Worm (Caenorhabditis elegans): Measurements from ENCODE around the gene such-1.

Gene such-1

ce11 chrIII:11510120-11510519 lies 13.4 kb downstream of the such-1 start:
- TF ChIP-seq unc-62 (GFP tag; optimal IDR thresholded peaks at IDR 0.05): no peak

ce11 chrIII:11508816-11509215 lies 14.7 kb downstream of the such-1 start, which contains the start of gene Y66D12A.19:
Gene Y66D12A.19 (plus strand): TSS chrIII:11509081.
- TF ChIP-seq unc-62 (GFP tag; optimal IDR thresholded peaks at IDR 0.05): no peak

DNA sequence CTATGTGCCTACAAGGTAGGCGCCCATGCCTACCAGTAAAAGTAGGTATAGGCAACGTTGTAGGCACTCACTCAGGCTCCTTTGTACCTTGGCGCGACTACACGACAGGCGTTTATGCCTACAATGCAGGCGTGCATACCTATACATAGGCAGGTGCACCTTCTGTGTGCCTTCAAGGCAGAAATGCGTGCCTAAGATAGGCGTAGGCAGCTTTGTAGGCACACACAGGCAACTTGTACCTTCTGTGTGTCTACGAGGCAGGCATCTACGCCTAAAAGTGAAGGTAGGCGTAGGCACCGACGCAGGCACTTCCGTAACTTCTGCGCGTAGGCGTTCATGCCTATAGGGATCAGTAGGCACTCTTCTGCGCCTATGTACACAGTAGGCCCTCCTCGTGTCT lies 17.9 kb downstream of the such-1 start:
- TF ChIP-seq unc-62 (GFP tag; optimal IDR thresholded peaks at IDR 0.05): no peak

DNA sequence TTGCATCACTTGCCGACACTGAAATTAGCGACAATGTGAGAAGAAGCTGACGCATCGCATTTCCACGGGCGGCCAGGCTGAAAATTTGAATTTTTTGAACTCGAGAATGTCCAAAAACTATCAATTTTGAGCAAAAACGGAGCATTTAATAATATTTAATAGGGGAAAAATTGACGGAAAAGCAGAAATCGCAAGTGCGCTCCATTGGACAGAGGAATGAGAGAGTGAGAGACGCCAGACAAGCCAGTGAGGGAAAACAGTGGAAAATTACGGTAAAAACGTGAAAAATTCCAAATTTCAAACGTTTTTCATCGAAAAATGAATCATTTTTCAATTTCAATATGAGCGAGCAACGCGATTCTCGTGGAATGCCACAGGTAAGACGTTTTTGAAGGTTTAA lies 18.3 kb downstream of the such-1 start, which contains the start of the genes Y66D12A.21 and spe-6:
TSS of gene Y66D12A.21 (minus strand) at position 90 of the 400 bp plus-strand sequence.
TSS of gene spe-6 (plus strand) at position 276 of the 400 bp plus-strand sequence.
- no peak for TF ChIP-seq unc-62 (GFP tag; optimal IDR thresholded peaks at IDR 0.05)

DNA sequence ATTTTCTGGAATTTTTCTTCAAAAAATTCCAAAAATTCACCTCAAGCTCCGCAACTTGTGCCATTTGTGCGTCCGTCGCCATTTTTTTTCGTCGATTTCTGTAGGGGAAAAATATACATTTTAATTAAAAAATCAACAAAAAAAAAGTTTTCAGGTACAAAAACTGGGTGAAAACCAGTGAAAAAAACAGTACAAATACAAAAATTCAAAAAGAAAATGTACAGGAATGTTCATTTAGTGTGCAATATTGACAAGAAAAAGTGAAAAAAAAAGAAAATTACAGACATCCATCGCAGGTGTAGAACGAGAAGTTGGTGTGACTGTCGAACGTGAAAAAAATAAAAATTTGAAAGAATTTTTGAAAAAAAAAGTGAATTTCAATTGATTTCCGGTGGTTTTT lies 20.8 kb downstream of the such-1 start, which contains the start of gene tin-10:
TSS of gene tin-10 (minus strand) at position 101 of the 400 bp plus-strand sequence.
- TF ChIP-seq unc-62 (GFP tag; optimal IDR thresholded peaks at IDR 0.05): no peak

- no peak for TF ChIP-seq unc-62 (GFP tag; optimal IDR thresholded peaks at IDR 0.05)
These were observed 22.9 kb downstream of the such-1 start, which contains the start of gene nars-2 for ce11 chrIII:11500647-11501046. Gene nars-2 (minus strand): TSS chrIII:11500747.

- no peak for TF ChIP-seq unc-62 (GFP tag; optimal IDR thresholded peaks at IDR 0.05)
These were observed 27.1 kb downstream of the such-1 start, which contains the start of gene Y66D12A.24 for ce11 chrIII:11496496-11496895. Gene Y66D12A.24 (plus strand): TSS chrIII:11496865.

ce11 chrIII:11492489-11492888 lies 31.1 kb downstream of the such-1 start:
- no peak for TF ChIP-seq unc-62 (GFP tag; optimal IDR thresholded peaks at IDR 0.05)

DNA sequence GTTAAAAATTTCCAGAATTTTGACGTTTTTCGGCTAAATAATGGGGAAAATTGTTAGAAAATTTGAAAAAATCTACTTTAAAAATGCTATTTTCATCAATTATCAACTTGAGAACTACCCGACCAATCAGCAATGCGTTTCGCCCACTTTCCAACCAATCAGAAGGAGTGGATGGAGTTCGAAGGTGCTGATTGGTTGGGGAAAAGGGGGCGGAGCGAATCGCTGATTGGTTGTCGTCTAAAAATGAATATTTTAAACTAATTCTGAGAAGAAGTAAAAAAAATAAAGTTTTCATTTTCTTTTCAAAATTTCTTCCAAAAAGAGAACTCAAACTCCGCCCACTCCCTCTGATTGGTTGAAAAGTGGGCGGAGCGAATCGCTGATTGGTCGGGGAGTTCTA lies 33.3 kb downstream of the such-1 start:
- no peak for TF ChIP-seq unc-62 (GFP tag; optimal IDR thresholded peaks at IDR 0.05)

DNA sequence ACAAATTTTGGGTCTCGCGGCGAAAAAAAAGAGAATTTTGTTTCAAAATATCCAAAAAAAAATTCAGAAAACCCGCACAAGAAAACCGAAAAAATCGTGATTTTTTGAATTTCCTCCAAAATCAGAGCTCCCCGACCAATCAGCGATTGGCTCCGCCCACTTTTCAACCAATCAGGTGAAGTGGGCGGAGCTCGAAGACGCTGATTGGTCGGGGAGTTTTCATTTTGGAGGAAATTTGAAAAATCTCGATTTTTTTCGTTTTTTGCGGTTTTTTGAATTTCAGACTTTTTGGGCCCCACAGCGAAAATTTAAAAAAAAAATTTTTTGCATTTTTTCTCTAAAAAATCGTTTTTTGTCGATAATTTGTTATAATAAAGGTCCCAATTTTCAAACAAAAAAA lies 34.0 kb downstream of the such-1 start:
- no peak for TF ChIP-seq unc-62 (GFP tag; optimal IDR thresholded peaks at IDR 0.05)

- TF ChIP-seq unc-62 (GFP tag; optimal IDR thresholded peaks at IDR 0.05): no peak
These were observed 34.8 kb downstream of the such-1 start for ce11 chrIII:11488662-11489349.

DNA sequence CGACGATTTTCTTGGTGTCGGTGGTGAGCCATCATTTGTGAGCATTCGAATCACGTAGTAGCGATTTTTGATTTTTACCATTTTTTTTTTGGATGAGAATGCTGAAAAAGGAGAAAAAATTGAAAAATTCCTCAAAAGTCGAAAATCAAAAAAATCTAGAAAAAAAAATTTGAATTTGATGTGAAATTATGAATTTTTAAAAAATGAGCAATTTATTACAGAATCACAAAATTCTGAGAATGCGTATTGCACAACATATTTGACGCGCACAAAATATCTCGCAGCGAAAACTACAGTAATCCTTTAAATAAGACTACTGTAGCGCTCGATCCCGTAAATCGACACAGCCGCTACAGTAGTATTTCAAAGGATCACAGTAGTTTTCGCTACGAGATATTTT lies 36.3 kb downstream of the such-1 start, which contains the start of gene popl-5:
TSS of gene popl-5 (minus strand) at position 101 of the 400 bp plus-strand sequence.
- TF ChIP-seq unc-62 (GFP tag; optimal IDR thresholded peaks at IDR 0.05): no peak

- no peak for TF ChIP-seq unc-62 (GFP tag; optimal IDR thresholded peaks at IDR 0.05)
These were observed 39.4 kb downstream of the such-1 start, which contains the start of gene fbxa-220 for ce11 chrIII:11484139-11484590. Gene fbxa-220 (minus strand): TSS chrIII:11484189.

DNA sequence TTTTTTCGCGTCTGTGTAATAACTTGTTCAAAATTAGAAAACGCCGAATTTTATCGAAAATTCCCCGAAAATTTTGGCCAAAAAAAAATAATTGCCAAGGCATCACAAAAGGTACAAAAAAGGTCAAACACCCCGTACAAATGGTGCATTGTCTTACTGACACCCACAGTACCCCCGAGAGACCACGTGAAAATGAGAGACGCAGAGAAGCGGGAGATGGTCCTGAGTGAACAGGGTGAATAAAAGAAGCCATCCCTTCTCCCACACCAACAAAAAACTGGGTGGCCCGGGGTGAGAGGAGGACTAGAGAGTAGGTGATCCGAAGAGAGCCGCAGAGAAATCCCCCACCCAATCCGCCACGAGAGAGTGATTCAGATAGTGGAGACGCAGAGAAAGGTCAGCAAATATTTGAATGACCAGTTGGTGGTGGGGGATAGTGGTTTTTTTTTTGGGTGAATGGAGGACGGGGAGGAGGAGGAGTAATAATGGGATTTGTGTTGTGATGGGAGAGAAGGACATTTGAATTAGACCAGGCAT lies 42.2 kb downstream of the such-1 start:
- TF ChIP-seq unc-62 (GFP tag; optimal IDR thresholded peaks at IDR 0.05): no peak

DNA sequence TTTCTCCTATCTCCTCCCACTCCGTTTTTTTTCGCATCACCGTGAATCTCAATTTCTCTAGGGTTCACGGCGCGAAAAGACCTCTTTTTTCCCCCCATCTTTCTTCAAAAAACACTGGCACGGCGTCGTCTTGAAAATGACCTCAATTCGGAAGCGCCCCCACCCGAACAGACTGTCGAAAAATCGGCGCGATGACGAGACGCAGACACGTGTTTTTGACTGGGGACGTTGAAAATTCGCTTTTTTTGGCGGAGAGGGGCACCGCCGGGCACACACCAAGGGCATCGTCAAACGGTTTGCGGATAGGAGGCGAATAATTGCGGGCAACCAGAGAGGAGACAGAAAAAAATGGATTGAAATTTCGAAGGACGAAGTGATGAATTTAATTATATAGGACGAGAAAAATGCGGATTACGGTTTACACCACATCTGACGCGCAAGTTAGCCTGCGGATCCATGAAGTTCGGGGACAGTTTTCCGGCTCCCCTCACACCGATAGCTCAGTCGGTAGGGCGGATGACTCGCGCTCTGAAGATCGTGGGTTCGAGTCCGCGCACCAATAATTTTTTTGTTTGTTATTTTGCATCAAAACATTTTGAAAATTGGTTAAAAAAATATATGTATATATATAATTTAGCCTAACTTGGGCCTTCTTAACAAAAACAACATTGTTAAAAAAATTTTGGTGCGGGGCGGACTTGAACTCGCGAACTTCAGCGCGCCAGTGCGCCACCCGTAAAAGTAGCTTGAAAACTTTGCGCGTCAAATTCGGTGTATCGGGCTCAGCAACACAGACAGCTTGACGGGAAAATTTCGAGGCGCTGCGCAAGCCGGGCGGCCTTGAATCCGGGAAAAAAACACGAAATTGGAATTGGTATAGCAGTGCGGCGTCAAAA lies 44.8 kb downstream of the such-1 start:
- no peak for TF ChIP-seq unc-62 (GFP tag; optimal IDR thresholded peaks at IDR 0.05)

ce11 chrIII:11477307-11477706 lies 46.3 kb downstream of the such-1 start:
- no peak for TF ChIP-seq unc-62 (GFP tag; optimal IDR thresholded peaks at IDR 0.05)

All from whole organism, dauer.